Worm (Caenorhabditis elegans) whole organism, young adult: ENCODE results near the gene tbc-3.

Experiments
- madf-10 ChIP-seq: sonication (generic microtip); optimal IDR thresholded peaks from 2 replicates; lab custom pipeline; 2016; ENCODE audit warnings: mild to moderate bottlenecking, missing genetic modification characterization, missing compliant biosample characterization
- mxl-1 ChIP-seq: sonication (generic microtip); optimal IDR thresholded peaks from 2 replicates; lab custom pipeline; 2016; ENCODE audit warnings: missing genetic modification characterization, missing compliant biosample characterization

DNA sequence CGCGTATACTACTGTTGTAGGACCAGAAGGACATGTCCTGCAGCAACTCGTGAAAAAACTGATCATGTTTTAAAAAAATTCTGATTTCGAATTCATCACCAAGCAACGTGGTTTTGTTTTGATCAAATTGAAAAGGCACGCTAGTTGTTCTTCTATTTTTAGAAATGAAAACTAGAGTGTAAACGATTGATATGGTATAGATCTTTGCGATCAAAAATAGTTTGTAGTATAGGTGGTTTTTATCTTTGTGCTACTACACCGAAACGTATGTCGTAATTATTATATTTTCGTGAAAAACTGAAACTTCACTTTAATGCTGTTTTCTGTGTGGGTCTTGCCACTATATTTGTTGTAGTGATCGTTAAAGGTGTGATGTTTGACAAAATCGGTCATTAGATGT lies 31.9 kb upstream of the tbc-3 start:
- TF ChIP-seq madf-10 (no peak), mxl-1 (no peak)
